Worm (Caenorhabditis elegans) whole organism, mixed stage, embryonic: Measurements from ENCODE around the gene cutl-9.

Experiments
- ceh-39 ChIP-seq: fragments of 150-350 bp; optimal IDR thresholded peaks from 2 replicates; lab custom pipeline; 2014; ENCODE audit warnings: missing biosample characterization, missing genetic modification characterization
- ces-1 ChIP-seq: fragments of 150-350 bp; optimal IDR thresholded peaks from 2 replicates; lab custom pipeline; 2014; ENCODE audit warnings: missing biosample characterization, missing genetic modification reagents, missing genetic modification characterization
- flh-1 ChIP-seq: fragments of 200-800 bp; sonication (Bioruptor generic); optimal IDR thresholded peaks from 2 replicates; lab custom pipeline; 2018; ENCODE audit warnings: mild to moderate bottlenecking, missing genetic modification characterization, moderate library complexity, missing compliant biosample characterization
- ham-2 ChIP-seq: fragments of 200-800 bp; sonication (Bioruptor generic); optimal IDR thresholded peaks from 2 replicates; lab custom pipeline; 2018; ENCODE audit warnings: mild to moderate bottlenecking, missing genetic modification characterization, missing compliant biosample characterization
- hlh-1 ChIP-seq: fragments of 150-350 bp; optimal IDR thresholded peaks from 2 replicates; lab custom pipeline; 2014; ENCODE audit warnings: missing biosample characterization, missing genetic modification reagents, missing genetic modification characterization
- lin-13 ChIP-seq: fragments of 150-350 bp; optimal IDR thresholded peaks from 2 replicates; lab custom pipeline; 2014; ENCODE audit warnings: missing biosample characterization, missing genetic modification characterization
- mab-5 ChIP-seq: fragments of 150-350 bp; optimal IDR thresholded peaks from 2 replicates; lab custom pipeline; 2014; ENCODE audit warnings: missing biosample characterization, missing genetic modification characterization
- mls-2 ChIP-seq: sonication (generic microtip); optimal IDR thresholded peaks from 2 replicates; lab custom pipeline; 2016; ENCODE audit warnings: mild to moderate bottlenecking, missing genetic modification characterization, moderate library complexity, missing compliant biosample characterization
- nhr-12 ChIP-seq: fragments of 150-350 bp; optimal IDR thresholded peaks from 2 replicates; lab custom pipeline; 2014; ENCODE audit warnings: missing biosample characterization, missing genetic modification characterization
- nhr-237 ChIP-seq: fragments of 150-350 bp; optimal IDR thresholded peaks from 2 replicates; lab custom pipeline; 2014; ENCODE audit warnings: missing biosample characterization, missing genetic modification characterization
- nhr-28 ChIP-seq: fragments of 150-350 bp; optimal IDR thresholded peaks from 2 replicates; lab custom pipeline; 2014; ENCODE audit warnings: missing biosample characterization, missing genetic modification characterization
- nhr-76 ChIP-seq: sonication (generic microtip); optimal IDR thresholded peaks from 2 replicates; lab custom pipeline; 2017; ENCODE audit warnings: missing biosample characterization, missing genetic modification characterization
- pha-4 ChIP-seq: fragments of 150-350 bp; optimal IDR thresholded peaks from 2 replicates; lab custom pipeline; 2018; ENCODE audit warnings: missing biosample characterization, missing genetic modification reagents, missing genetic modification characterization
- sem-2 ChIP-seq: fragments of 200-800 bp; sonication (Bioruptor generic); optimal IDR thresholded peaks from 2 replicates; lab custom pipeline; 2018; ENCODE audit warnings: mild to moderate bottlenecking, missing genetic modification characterization, missing compliant biosample characterization
- snpc-4 ChIP-seq: fragments of 150-350 bp; optimal IDR thresholded peaks from 2 replicates; lab custom pipeline; 2014; ENCODE audit warnings: missing biosample characterization, missing genetic modification characterization
- tbx-8 ChIP-seq: fragments of 200-800 bp; sonication (Bioruptor generic); optimal IDR thresholded peaks from 2 replicates; lab custom pipeline; 2018; ENCODE audit warnings: mild to moderate bottlenecking, missing genetic modification characterization, moderate library complexity, missing compliant biosample characterization
- unc-62 ChIP-seq: fragments of 150-350 bp; optimal IDR thresholded peaks from 2 replicates; lab custom pipeline; 2014; ENCODE audit warnings: missing biosample characterization, missing genetic modification reagents, missing genetic modification characterization
- zip-8 ChIP-seq: fragments of 150-350 bp; optimal IDR thresholded peaks from 2 replicates; lab custom pipeline; 2014; ENCODE audit warnings: missing biosample characterization, missing genetic modification characterization
- ztf-11 ChIP-seq: fragments of 150-350 bp; optimal IDR thresholded peaks from 2 replicates; lab custom pipeline; 2014; ENCODE audit warnings: missing biosample characterization, missing genetic modification characterization

cutl-9 gene

ce11 chrII:10662698-10663097 lies 40.6 kb downstream of the cutl-9 start, which contains the start of gene D2089.8:
TSS of gene D2089.8 (minus strand) at chrII:10662781.
- no peak for TF ChIP-seq ztf-11 (tag; lab: Kevin White, UChicago)
- peak; percentile 51 for TF ChIP-seq ceh-39 (tag; lab: Kevin White, UChicago)
- TF ChIP-seq ces-1 (GFP tag; lab: Kevin White, UChicago), result peak; percentile 43

ce11 chrII:10665031-10665430 lies 43.0 kb downstream of the cutl-9 start, which contains the start of gene D2089.3:
TSS of gene D2089.3 (minus strand) at chrII:10665131.
- TF ChIP-seq ham-2 (GFP tag; lab: Kevin White, UChicago) (no peak), flh-1 (GFP tag; lab: Kevin White, UChicago) (no peak), nhr-237 (tag; lab: Kevin White, UChicago) (no peak), mab-5 (tag; lab: Kevin White, UChicago) (no peak), pha-4 (tag; lab: Kevin White, UChicago) (no peak), zip-8 (tag; lab: Kevin White, UChicago) (no peak), nhr-12 (tag; lab: Kevin White, UChicago) (no peak), hlh-1 (no peak), tbx-8 (GFP tag; lab: Kevin White, UChicago) (no peak), nhr-76 (tag; lab: Kevin White, UChicago) (no peak), snpc-4 (tag; lab: Kevin White, UChicago) (no peak), nhr-28 (tag; lab: Kevin White, UChicago) (no peak), mls-2 (no peak), lin-13 (tag; lab: Kevin White, UChicago) (no peak)

- TF ChIP-seq sem-2 (GFP tag; lab: Kevin White, UChicago) (no peak), nhr-76 (tag; lab: Kevin White, UChicago) (no peak), mab-5 (tag; lab: Kevin White, UChicago) (no peak), unc-62 (GFP tag; lab: Kevin White, UChicago) (no peak), ham-2 (GFP tag; lab: Kevin White, UChicago) (no peak)
These were observed 53.2 kb downstream of the cutl-9 start, which contains the start of gene ptb-1 for ce11 chrII:10675302-10675701. TSS of gene ptb-1 (plus strand) at chrII:10675602.
